Fruit fly (Drosophila melanogaster): ENCODE results near the gene CG42505.

The CG42505 gene

DNA sequence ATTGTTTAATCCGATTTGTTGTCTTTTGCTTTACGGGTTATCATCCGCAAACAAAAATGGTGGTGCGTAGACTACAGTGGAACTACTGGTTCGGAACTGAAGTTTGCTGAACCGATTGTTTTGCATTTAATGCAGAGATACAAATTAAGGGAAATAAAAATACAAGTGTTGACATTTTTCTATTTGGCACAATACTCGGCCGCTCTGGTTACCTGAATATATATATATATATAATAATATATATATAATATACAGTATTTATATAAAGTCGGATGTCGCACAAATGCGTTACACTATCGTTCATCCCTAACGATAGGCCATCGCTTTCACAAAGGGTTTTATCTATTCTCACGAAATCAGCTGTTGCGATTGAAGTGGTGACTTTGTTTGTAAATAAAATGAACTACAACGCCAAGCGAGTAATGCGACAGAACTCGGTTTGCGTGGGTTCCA lies 14.7 kb downstream of the CG42505 start, which contains the start of the genes DCAF12 and Spt3 (continued):
- TF ChIP-seq CG2120 (GFP tag; optimal IDR thresholded peaks at IDR 0.05) (peak; percentile 32), CG13775 (GFP tag; optimal IDR thresholded peaks at IDR 0.05) (peak; percentile 66), CG12104 (GFP tag; optimal IDR thresholded peaks at IDR 0.05) (no peak), phol (tag; optimal IDR thresholded peaks at IDR 0.05) (peak; percentile 94), nau (GFP tag; optimal IDR thresholded peaks at IDR 0.05) (no peak), CG6791 (GFP tag; IDR thresholded peaks at IDR 0.05; ENCODE audit: partially characterized antibody) (peak; percentile 81), hkb (optimal IDR thresholded peaks at IDR 0.05) (no peak), hkb (GFP tag; IDR thresholded peaks at IDR 0.05) (0 out of 2 replicates have a peak, but pooled peaks have one; percentile 16), Xbp1 (GFP tag; optimal IDR thresholded peaks at IDR 0.05) (peak; percentile 50), CG8281 (tag; optimal IDR thresholded peaks at IDR 0.05) (no peak), CG32532 (GFP tag; IDR thresholded peaks at IDR 0.05) (peak; percentile 63), CG10431 (GFP tag; optimal IDR thresholded peaks at IDR 0.05) (no peak), ato (GFP tag; IDR thresholded peaks at IDR 0.05; ENCODE audit: partially characterized antibody) (peak; percentile 67), zfh1 (GFP tag; IDR thresholded peaks at IDR 0.05) (peak; percentile 62; the same call in 1 of the 3 replicates), inv (GFP tag; IDR thresholded peaks at IDR 0.05; ENCODE audit: partially characterized antibody) (peak; percentile 96), tll (GFP tag; optimal IDR thresholded peaks at IDR 0.05) (peak in 1 of 2 experiments; percentile 59), mld (GFP tag; IDR thresholded peaks at IDR 0.05; ENCODE audit: partially characterized antibody) (peak; percentile 72; the same call in 1 of the 3 replicates), CG12155 (GFP tag; optimal IDR thresholded peaks at IDR 0.05) (peak; percentile 7), ttk (GFP tag; IDR thresholded peaks at IDR 0.05) (no peak), unc-4 (GFP tag; IDR thresholded peaks at IDR 0.05; ENCODE audit: partially characterized antibody) (peak; percentile 87), Tbp (GFP tag; optimal IDR thresholded peaks at IDR 0.05) (no peak), sna (GFP tag; IDR thresholded peaks at IDR 0.05; ENCODE audit: partially characterized antibody) (peak; percentile 94), CG8478 (optimal IDR thresholded peaks at IDR 0.05) (no peak), Ada2b (GFP tag; IDR thresholded peaks at IDR 0.05) (no peak), vnd (GFP tag; IDR thresholded peaks at IDR 0.05; ENCODE audit: partially characterized antibody) (peak; percentile 96), CG4424 (GFP tag; optimal IDR thresholded peaks at IDR 0.05) (peak; percentile 42), chinmo (GFP tag; IDR thresholded peaks at IDR 0.05; ENCODE audit: partially characterized antibody) (peak; percentile 81; the same call in 2 of the 4 replicates), CG16813 (GFP tag; IDR thresholded peaks at IDR 0.05; ENCODE audit: partially characterized antibody) (peak; percentile 96), Aef1 (GFP tag; IDR thresholded peaks at IDR 0.05) (peak; percentile 56), croc (GFP tag; conservative IDR thresholded peaks at IDR 0.05) (peak; percentile 52; the same call in 2 of the 3 replicates), CG8924 (tag; optimal IDR thresholded peaks at IDR 0.05) (peak; percentile 77), Gug (GFP tag; IDR thresholded peaks at IDR 0.05) (peak; percentile 63; the same call in 1 of the 4 replicates), amos (GFP tag; IDR thresholded peaks at IDR 0.05; ENCODE audit: partially characterized antibody) (peak; percentile 88)

DNA sequence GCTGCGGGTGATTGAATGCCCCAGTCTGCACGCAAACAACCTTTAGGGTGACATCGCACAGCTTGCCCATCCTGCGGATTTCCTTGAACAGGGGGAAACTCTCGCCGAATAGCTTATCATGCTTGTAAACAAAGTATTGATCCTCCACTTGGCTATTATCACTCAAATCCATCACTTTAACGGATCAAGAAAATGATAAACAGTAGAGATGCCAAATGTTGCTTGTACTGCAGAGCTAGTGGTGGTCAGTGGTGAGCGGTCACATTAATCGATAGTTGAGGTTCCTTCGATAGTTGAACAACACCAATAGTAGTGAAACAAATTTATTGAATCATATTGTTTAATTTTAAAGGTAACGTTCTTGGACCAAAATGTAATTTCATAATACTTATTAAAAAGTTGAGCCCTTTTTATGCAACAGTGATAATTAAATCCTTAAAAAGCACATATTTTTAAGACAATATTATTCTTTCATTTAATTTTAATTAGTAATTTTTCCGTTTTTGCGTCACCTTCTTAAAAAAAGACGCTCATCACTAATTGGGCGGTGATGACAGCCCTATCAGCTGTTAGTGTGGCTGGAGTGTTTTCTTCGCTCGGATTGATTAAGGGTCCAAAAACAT lies 21.2 kb downstream of the CG42505 start, which contains the start of the genes KLHL18 and GCC185:
KLHL18 (minus strand) TSS at position 233 of the 623 bp plus-strand sequence.
GCC185 (plus strand) TSS at position 571 of the 623 bp plus-strand sequence.
- TF ChIP-seq CG6683 (GFP tag; optimal IDR thresholded peaks at IDR 0.05) (peak; percentile 27), cad (GFP tag; optimal IDR thresholded peaks at IDR 0.05) (no peak), Rx (GFP tag; IDR thresholded peaks at IDR 0.05) (peak; percentile 35; the same call in 1 of the 2 replicates), CG14667 (GFP tag; IDR thresholded peaks at IDR 0.05) (peak; percentile 56; the same call in 1 of the 2 replicates), CG11093 (GFP tag; IDR thresholded peaks at IDR 0.05) (peak; percentile 66; the same call in 2 of the 3 replicates), CG10267 (tag; optimal IDR thresholded peaks at IDR 0.05) (peak; percentile 80), CG3847 (GFP tag; IDR thresholded peaks at IDR 0.05) (peak; percentile 90), tio (GFP tag; optimal IDR thresholded peaks at IDR 0.05) (no peak), wdn (GFP tag; IDR thresholded peaks at IDR 0.05) (peak; percentile 48; the same call in 1 of the 2 replicates), Lhr (GFP tag; optimal IDR thresholded peaks at IDR 0.05) (peak; percentile 46), kay (GFP tag; optimal IDR thresholded peaks at IDR 0.05) (peak; percentile 65), Eip74EF (GFP tag; optimal IDR thresholded peaks at IDR 0.05) (no peak), abd-A (tag; optimal IDR thresholded peaks at IDR 0.05) (no peak), onecut (GFP tag; IDR thresholded peaks at IDR 0.05) (no peak), cato (GFP tag; optimal IDR thresholded peaks at IDR 0.05; ENCODE audit: borderline replicate concordance) (peak; percentile 71), B-H2 (GFP tag; optimal IDR thresholded peaks at IDR 0.05) (peak; percentile 74), az2 (GFP tag; optimal IDR thresholded peaks at IDR 0.05) (peak; percentile 78)

All from whole organism, embryonic.